Worm (Caenorhabditis elegans): ENCODE data around the gene ugt-18.

ugt-18 gene

ce11 chrV:12870740-12871139 is 50.7 kb downstream of the ugt-18 start (continued):
- TF ChIP-seq snpc-1.3 (tag; optimal IDR thresholded peaks at IDR 0.05; ENCODE audit: insufficient read depth), result no peak
- TF ChIP-seq egl-18 (GFP tag; IDR thresholded peaks at IDR 0.05), result no peak
- no peak for TF ChIP-seq ceh-58 (GFP tag; IDR thresholded peaks at IDR 0.05)
- TF ChIP-seq F33H1.4 (GFP tag; IDR thresholded peaks at IDR 0.05), result no peak

ce11 chrV:12871753-12872152 is 51.7 kb downstream of the ugt-18 start, which contains the start of gene bus-19:
bus-19 (plus strand) TSS chrV:12872053.
- TF ChIP-seq zfh-2 (GFP tag; conservative IDR thresholded peaks at IDR 0.05) (no peak), dpff-1 (tag; optimal IDR thresholded peaks at IDR 0.05) (no peak), ztf-22 (GFP tag; optimal IDR thresholded peaks at IDR 0.05) (no peak), tbx-9 (tag; optimal IDR thresholded peaks at IDR 0.05; ENCODE audit: borderline replicate concordance) (no peak), nfya-2 (GFP tag; IDR thresholded peaks at IDR 0.05) (no peak), tlf-1 (GFP tag; optimal IDR thresholded peaks at IDR 0.05) (no peak), efl-1 (GFP tag; optimal IDR thresholded peaks at IDR 0.05) (no peak), F52B5.7 (tag; optimal IDR thresholded peaks at IDR 0.05) (no peak), F39B2.1 (GFP tag; IDR thresholded peaks at IDR 0.05) (no peak), madf-3 (GFP tag; IDR thresholded peaks at IDR 0.05) (no peak), ztf-26 (tag; optimal IDR thresholded peaks at IDR 0.05) (no peak), lir-1 (GFP tag; conservative IDR thresholded peaks at IDR 0.05) (no peak), ceh-27 (GFP tag; optimal IDR thresholded peaks at IDR 0.05) (no peak)
